Worm (Caenorhabditis elegans) whole organism, L1 larva: Measurements from ENCODE around the gene W09B6.4.

Experiments
- C16A3.4 ChIP-seq: fragments of 150-350 bp; optimal IDR thresholded peaks from 2 replicates; lab custom pipeline; 2014; ENCODE audit warnings: missing biosample characterization, missing genetic modification characterization
- Y116A8C.19 ChIP-seq: sonication (generic microtip); optimal IDR thresholded peaks from 2 replicates; lab custom pipeline; 2016; ENCODE audit warnings: missing compliant biosample characterization, missing genetic modification characterization, borderline replicate concordance
- aha-1 ChIP-seq: fragments of 150-350 bp; optimal IDR thresholded peaks from 2 replicates; lab custom pipeline; 2014; ENCODE audit warnings: missing biosample characterization, missing genetic modification characterization
- alr-1 ChIP-seq: fragments of 200-800 bp; sonication (Bioruptor generic); optimal IDR thresholded peaks from 2 replicates; lab custom pipeline; 2018; ENCODE audit warnings: borderline replicate concordance, mild to moderate bottlenecking, missing genetic modification characterization, missing compliant biosample characterization
- ama-1 ChIP-seq: fragments of 150-350 bp; optimal IDR thresholded peaks from 2 replicates; lab custom pipeline; 2014
- blmp-1 ChIP-seq: fragments of 150-350 bp; optimal IDR thresholded peaks from 2 replicates; lab custom pipeline; 2014; ENCODE audit warnings: missing biosample characterization, missing genetic modification characterization
- ceh-82 ChIP-seq, 3 experiments: fragments of 150-350 bp in 1 of 3; sonication (generic microtip) in 2 of 3; optimal IDR thresholded peaks; 2 replicates each; lab custom pipeline; 2014 to 2017; ENCODE audit warnings: missing biosample characterization in 3 of 3, missing genetic modification characterization in 3 of 3
- ceh-88 ChIP-seq: fragments of 200-800 bp; sonication (Bioruptor generic); IDR thresholded peaks from 2 replicates; pipeline ENCODE4 v1.3.6; 2022; ENCODE audit warnings: missing genetic modification characterization, missing compliant biosample characterization
- dpl-1 ChIP-seq, 3 experiments: fragments of 150-350 bp in 2 of 3; sonication (generic microtip) in 1 of 3; optimal IDR thresholded peaks; 2 replicates each; lab custom pipeline; 2014 to 2017; ENCODE audit warnings: missing biosample characterization in 3 of 3, missing genetic modification characterization in 3 of 3, missing genetic modification reagents in 3 of 3
- dsc-1 ChIP-seq: sonication (generic microtip); optimal IDR thresholded peaks from 2 replicates; lab custom pipeline; 2016; ENCODE audit warnings: mild to moderate bottlenecking, missing genetic modification characterization, missing compliant biosample characterization
- efl-1 ChIP-seq, 4 experiments: fragments of 150-350 bp; optimal IDR thresholded peaks in 3 of 4; peaks in 1 of 4; 1 replicate in 1 of 4; 2 replicates in 3 of 4; lab custom pipeline; 2014; ENCODE audit warnings: missing biosample characterization in 2 of 4, missing genetic modification characterization in 2 of 4, missing genetic modification reagents in 2 of 4
- efl-3 ChIP-seq: fragments of 200-800 bp; sonication (Bioruptor generic); optimal IDR thresholded peaks from 2 replicates; lab custom pipeline; 2018; ENCODE audit warnings: mild to moderate bottlenecking, missing genetic modification characterization, missing compliant biosample characterization
- egl-27 ChIP-seq, 2 experiments: fragments of 150-350 bp in 1 of 2; sonication (generic microtip); optimal IDR thresholded peaks; 3 replicates each; lab custom pipeline; 2017 to 2018; ENCODE audit warnings: missing biosample characterization in 2 of 2, missing genetic modification characterization in 2 of 2, missing genetic modification reagents in 2 of 2
- elt-2 ChIP-seq: sonication (generic microtip); optimal IDR thresholded peaks from 2 replicates; lab custom pipeline; 2016; ENCODE audit warnings: missing genetic modification characterization, mild to moderate bottlenecking, inconsistent platforms, missing compliant biosample characterization, missing genetic modification reagents
- elt-3 ChIP-seq, 6 experiments: fragments of 150-350 bp in 1 of 6; sonication (generic microtip); optimal IDR thresholded peaks; 2 replicates each; lab custom pipeline; 2017 to 2018; ENCODE audit warnings: missing biosample characterization in 6 of 6, missing genetic modification characterization in 6 of 6, inconsistent platforms in 1 of 6
- ets-5 ChIP-seq: fragments of 200-800 bp; sonication (Bioruptor generic); IDR thresholded peaks from 2 replicates; pipeline ENCODE4 v1.3.6; 2022; ENCODE audit warnings: missing genetic modification characterization, missing compliant biosample characterization
- fkh-10 ChIP-seq: sonication (generic microtip); optimal IDR thresholded peaks from 2 replicates; lab custom pipeline; 2017; ENCODE audit warnings: missing biosample characterization, missing genetic modification reagents, missing genetic modification characterization
- fkh-4 ChIP-seq: sonication (generic microtip); optimal IDR thresholded peaks from 2 replicates; lab custom pipeline; 2016; ENCODE audit warnings: missing compliant biosample characterization, missing genetic modification characterization, borderline replicate concordance
- fkh-8 ChIP-seq: sonication (generic microtip); optimal IDR thresholded peaks from 2 replicates; lab custom pipeline; 2016; ENCODE audit warnings: mild to moderate bottlenecking, missing genetic modification characterization, missing compliant biosample characterization
- fos-1 ChIP-seq: fragments of 150-350 bp; optimal IDR thresholded peaks from 2 replicates; lab custom pipeline; 2014; ENCODE audit warnings: missing biosample characterization, missing genetic modification characterization
- hlh-17 ChIP-seq: fragments of 200-800 bp; sonication (Bioruptor generic); optimal IDR thresholded peaks from 2 replicates; lab custom pipeline; 2018; ENCODE audit warnings: missing genetic modification characterization, mild to moderate bottlenecking, missing compliant biosample characterization, moderate library complexity, borderline replicate concordance
- hpl-2 ChIP-seq: fragments of 150-350 bp; optimal IDR thresholded peaks from 2 replicates; lab custom pipeline; 2014; ENCODE audit warnings: missing biosample characterization, missing genetic modification reagents, missing genetic modification characterization
- irx-1 ChIP-seq: sonication (generic microtip); optimal IDR thresholded peaks from 2 replicates; lab custom pipeline; 2016; ENCODE audit warnings: missing genetic modification characterization, missing compliant biosample characterization
- jun-1 ChIP-seq: fragments of 150-350 bp; optimal IDR thresholded peaks from 2 replicates; lab custom pipeline; 2014; ENCODE audit warnings: missing biosample characterization, missing genetic modification reagents, missing genetic modification characterization
- lin-14 ChIP-seq: fragments of 200-800 bp; sonication (Bioruptor generic); optimal IDR thresholded peaks from 2 replicates; lab custom pipeline; 2018; ENCODE audit warnings: mild to moderate bottlenecking, missing genetic modification characterization, moderate library complexity, missing compliant biosample characterization
- lin-15B ChIP-seq: fragments of 150-350 bp; sonication (generic microtip); optimal IDR thresholded peaks from 3 replicates; lab custom pipeline; 2014; ENCODE audit warnings: missing biosample characterization, missing genetic modification characterization
- lin-35 ChIP-seq, 2 experiments: fragments of 150-350 bp; optimal IDR thresholded peaks; 2 replicates each; lab custom pipeline; 2014; ENCODE audit warnings: missing biosample characterization in 2 of 2, missing genetic modification characterization in 2 of 2, missing genetic modification reagents in 2 of 2
- lin-39 ChIP-seq: fragments of 150-350 bp; optimal IDR thresholded peaks from 2 replicates; lab custom pipeline; 2014; ENCODE audit warnings: missing biosample characterization, missing genetic modification reagents, missing genetic modification characterization
- lsy-2 ChIP-seq, 2 experiments: fragments of 150-350 bp; optimal IDR thresholded peaks; 2 replicates each; lab custom pipeline; 2014; ENCODE audit warnings: missing biosample characterization in 2 of 2, missing genetic modification characterization in 2 of 2
- mef-2 ChIP-seq: fragments of 150-350 bp; optimal IDR thresholded peaks from 2 replicates; lab custom pipeline; 2014; ENCODE audit warnings: missing biosample characterization, missing genetic modification characterization
- nhr-11 ChIP-seq: fragments of 150-350 bp; optimal IDR thresholded peaks from 2 replicates; lab custom pipeline; 2014; ENCODE audit warnings: missing biosample characterization, missing genetic modification characterization
- nhr-20 ChIP-seq: sonication (generic microtip); optimal IDR thresholded peaks from 2 replicates; lab custom pipeline; 2016; ENCODE audit warnings: mild to moderate bottlenecking, missing genetic modification characterization, missing compliant biosample characterization
- nhr-28 ChIP-seq: fragments of 150-350 bp; optimal IDR thresholded peaks from 2 replicates; lab custom pipeline; 2014; ENCODE audit warnings: missing biosample characterization, missing genetic modification characterization
- nhr-84 ChIP-seq: sonication (generic microtip); optimal IDR thresholded peaks from 2 replicates; lab custom pipeline; 2017; ENCODE audit warnings: missing biosample characterization, missing genetic modification characterization
- nhr-85 ChIP-seq: sonication (generic microtip); peaks from one replicate; lab custom pipeline; 2016; ENCODE audit warnings: missing genetic modification characterization, inconsistent platforms, missing compliant biosample characterization
- nhr-90 ChIP-seq: sonication (generic microtip); optimal IDR thresholded peaks from 2 replicates; lab custom pipeline; 2016; ENCODE audit warnings: mild to moderate bottlenecking, missing genetic modification characterization, missing compliant biosample characterization; ENCODE audit not compliant: poor library complexity
- pag-3 ChIP-seq: sonication (generic microtip); optimal IDR thresholded peaks from 2 replicates; lab custom pipeline; 2017; ENCODE audit warnings: missing genetic modification characterization, mild to moderate bottlenecking, missing compliant biosample characterization, antibody characterized with exemption, borderline replicate concordance; ENCODE audit not compliant: insufficient read depth
- pqm-1 ChIP-seq: sonication (generic microtip); optimal IDR thresholded peaks from 3 replicates; lab custom pipeline; 2017; ENCODE audit warnings: missing biosample characterization, missing genetic modification characterization
- sox-4 ChIP-seq: sonication (generic microtip); optimal IDR thresholded peaks from 2 replicates; lab custom pipeline; 2016; ENCODE audit warnings: missing genetic modification characterization, missing compliant biosample characterization
- swsn-7 ChIP-seq: sonication (generic microtip); optimal IDR thresholded peaks from 2 replicates; lab custom pipeline; 2016; ENCODE audit warnings: missing genetic modification characterization, missing compliant biosample characterization
- tlp-1 ChIP-seq: fragments of 150-350 bp; optimal IDR thresholded peaks from 2 replicates; lab custom pipeline; 2014; ENCODE audit warnings: missing biosample characterization, missing genetic modification characterization
- unc-130 ChIP-seq: fragments of 150-350 bp; optimal IDR thresholded peaks from 2 replicates; lab custom pipeline; 2017; ENCODE audit warnings: missing biosample characterization, missing genetic modification characterization, inconsistent platforms
- unc-62 ChIP-seq: fragments of 150-350 bp; optimal IDR thresholded peaks from 2 replicates; lab custom pipeline; 2014; ENCODE audit warnings: missing biosample characterization, missing genetic modification reagents, missing genetic modification characterization
- unc-86 ChIP-seq: sonication (generic microtip); optimal IDR thresholded peaks from 2 replicates; lab custom pipeline; 2016; ENCODE audit warnings: missing genetic modification characterization, missing compliant biosample characterization
- unc-98 ChIP-seq: fragments of 200-800 bp; sonication (Bioruptor generic); IDR thresholded peaks from 2 replicates; pipeline ENCODE4 v1.3.6; 2022; ENCODE audit warnings: missing genetic modification characterization, missing compliant biosample characterization
- vab-15 ChIP-seq: sonication (generic microtip); optimal IDR thresholded peaks from 2 replicates; lab custom pipeline; 2017; ENCODE audit warnings: missing genotype, mild to moderate bottlenecking, missing genetic modification characterization, missing compliant biosample characterization
- xbp-1 ChIP-seq: sonication (generic microtip); optimal IDR thresholded peaks from 2 replicates; lab custom pipeline; 2016; ENCODE audit warnings: missing genetic modification characterization, missing compliant biosample characterization
- ztf-4 ChIP-seq: fragments of 150-350 bp; optimal IDR thresholded peaks from 2 replicates; lab custom pipeline; 2014; ENCODE audit warnings: missing biosample characterization, missing genetic modification characterization

W09B6.4 gene

ce11 chrII:1140689-1141088 is at the start of gene W09B6.4:
Gene W09B6.4 (minus strand): TSS chrII:1140839.
- TF ChIP-seq lin-35 (GFP tag; optimal IDR thresholded peaks at IDR 0.05; lab: Kevin White, UChicago) (no peak), ztf-4 (tag; lab: Kevin White, UChicago) (no peak), lin-14 (GFP tag; lab: Kevin White, UChicago) (no peak), C16A3.4 (tag; lab: Kevin White, UChicago) (no peak), lin-15B (no peak), pqm-1 (tag; lab: Kevin White, UChicago) (peak; percentile 7), elt-2 (tag; lab: Kevin White, UChicago) (peak; percentile 31), mef-2 (tag; lab: Kevin White, UChicago) (no peak), tlp-1 (no peak)

ce11 chrII:1189652-1190051 is 49.0 kb upstream of the W09B6.4 start:
- TF ChIP-seq hpl-2 (GFP tag; lab: Kevin White, UChicago) (no peak), fkh-8 (tag; lab: Kevin White, UChicago) (no peak), ceh-88 (GFP tag; lab: Robert Waterston, UW) (no peak), unc-98 (GFP tag; lab: Robert Waterston, UW) (no peak), vab-15 (tag; lab: Kevin White, UChicago) (no peak), lin-14 (GFP tag; lab: Kevin White, UChicago) (peak; percentile 49), irx-1 (no peak), nhr-90 (tag; lab: Kevin White, UChicago) (no peak), aha-1 (no peak), nhr-20 (tag; lab: Kevin White, UChicago) (no peak), fos-1 (tag; lab: Kevin White, UChicago) (no peak), fkh-4 (tag; lab: Kevin White, UChicago) (no peak), nhr-28 (tag; lab: Kevin White, UChicago) (no peak), ets-5 (GFP tag; lab: Robert Waterston, UW) (no peak), nhr-85 (tag; lab: Kevin White, UChicago) (peak; percentile 72), dsc-1 (no peak), pag-3 (tag; lab: Kevin White, UChicago) (peak; percentile 76), hlh-17 (GFP tag; lab: Kevin White, UChicago) (no peak), unc-86 (tag; lab: Kevin White, UChicago) (no peak), lsy-2 (tag; optimal IDR thresholded peaks at IDR 0.05; lab: Kevin White, UChicago) (no peak), fkh-10 (no peak), ama-1 (lab: Kevin White, UChicago) (no peak), jun-1 (tag; lab: Kevin White, UChicago) (no peak), Y116A8C.19 (tag; lab: Kevin White, UChicago) (no peak), efl-3 (GFP tag; lab: Kevin White, UChicago) (no peak), pqm-1 (tag; lab: Kevin White, UChicago) (no peak), dpl-1 (GFP tag; optimal IDR thresholded peaks at IDR 0.05; lab: Kevin White, UChicago) (no peak), efl-1 (optimal IDR thresholded peaks at IDR 0.05; lab: Kevin White, UChicago) (no peak), efl-1 (GFP tag; optimal IDR thresholded peaks at IDR 0.05 in 1 of 2; lab: Kevin White, UChicago) (no peak), unc-130 (tag; lab: Kevin White, UChicago) (no peak), elt-3 (tag; optimal IDR thresholded peaks at IDR 0.05; lab: Kevin White, UChicago) (peak in 4 of 6 experiments; percentile 26 to 71 (median 47)), lin-39 (no peak), xbp-1 (tag; lab: Kevin White, UChicago) (no peak), egl-27 (tag; optimal IDR thresholded peaks at IDR 0.05; lab: Kevin White, UChicago) (no peak), alr-1 (tag; lab: Kevin White, UChicago) (no peak), elt-2 (tag; lab: Kevin White, UChicago) (peak; percentile 54), swsn-7 (tag; lab: Kevin White, UChicago) (no peak), ztf-4 (tag; lab: Kevin White, UChicago) (no peak), nhr-84 (tag; lab: Kevin White, UChicago) (no peak), unc-62 (GFP tag; lab: Kevin White, UChicago) (no peak), ceh-82 (tag; optimal IDR thresholded peaks at IDR 0.05; lab: Kevin White, UChicago) (no peak), lin-15B (no peak), nhr-11 (no peak), blmp-1 (tag; lab: Kevin White, UChicago) (peak; percentile 95), sox-4 (tag; lab: Kevin White, UChicago) (no peak)
